Fruit fly (Drosophila melanogaster): ENCODE data around the gene Doc2.

Gene Doc2

DNA sequence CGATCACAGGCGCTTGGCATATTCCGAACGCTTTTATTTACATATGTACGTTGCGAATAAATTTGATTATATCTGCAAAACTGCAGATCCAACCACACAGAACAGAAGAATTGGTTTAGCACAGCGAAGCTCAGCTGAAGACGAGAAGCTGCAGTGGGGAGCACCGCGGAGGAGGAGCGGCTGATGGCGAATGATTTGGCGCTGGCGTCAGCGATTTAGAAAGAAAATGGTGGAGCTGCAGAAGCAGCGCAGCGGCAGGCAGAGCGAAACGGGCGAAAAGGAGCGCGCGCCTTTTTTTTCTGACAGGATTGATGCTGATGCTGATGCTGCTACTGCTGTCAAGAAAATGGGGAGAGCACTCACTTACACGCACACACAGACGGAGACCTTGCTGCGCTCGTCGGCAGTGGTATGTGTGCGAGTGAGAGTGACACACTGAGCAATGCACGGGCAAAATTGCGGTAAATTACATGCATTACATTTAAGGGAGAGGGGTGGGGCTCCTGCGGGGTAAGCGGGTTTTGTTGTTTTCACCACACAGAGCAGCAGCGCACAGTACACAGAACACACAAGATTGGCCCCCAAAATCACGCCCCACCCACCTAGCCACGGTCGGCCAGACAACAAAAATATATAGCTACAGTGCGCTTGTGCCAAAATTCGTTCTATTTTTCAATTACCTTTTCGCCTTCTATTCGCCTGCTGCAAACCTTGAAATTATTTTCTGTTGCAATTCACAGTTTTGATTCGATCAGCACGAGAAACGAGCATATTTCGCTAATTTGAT lies 22.0 kb downstream of the Doc2 start (continued):
- TF ChIP-seq acj6 (GFP tag; optimal IDR thresholded peaks at IDR 0.05) (no peak), salr (GFP tag; optimal IDR thresholded peaks at IDR 0.05) (no peak), Eip75B (GFP tag; optimal IDR thresholded peaks at IDR 0.05) (no peak), net (GFP tag; optimal IDR thresholded peaks at IDR 0.05) (peak; percentile 18), achi (GFP tag; optimal IDR thresholded peaks at IDR 0.05) (peak; percentile 52), Blimp-1 (GFP tag; optimal IDR thresholded peaks at IDR 0.05) (peak; percentile 91), CG8319 (GFP tag; optimal IDR thresholded peaks at IDR 0.05) (no peak), CG7368 (GFP tag; optimal IDR thresholded peaks at IDR 0.05) (no peak), CG6276 (GFP tag; optimal IDR thresholded peaks at IDR 0.05) (no peak), dsx (GFP tag; optimal IDR thresholded peaks at IDR 0.05; ENCODE audit: poor library complexity, severe bottlenecking) (peak; percentile 26), CG6792 (GFP tag; optimal IDR thresholded peaks at IDR 0.05) (no peak), ss (GFP tag; optimal IDR thresholded peaks at IDR 0.05) (peak in 1 of 2 experiments; percentile 21), CG32006 (GFP tag; optimal IDR thresholded peaks at IDR 0.05) (no peak), CG10631 (GFP tag; optimal IDR thresholded peaks at IDR 0.05) (no peak), esn (GFP tag; optimal IDR thresholded peaks at IDR 0.05) (no peak), fd59A (GFP tag; optimal IDR thresholded peaks at IDR 0.05) (no peak), Sox15 (GFP tag; optimal IDR thresholded peaks at IDR 0.05) (no peak), vri (GFP tag; optimal IDR thresholded peaks at IDR 0.05) (no peak), cyc (GFP tag; optimal IDR thresholded peaks at IDR 0.05) (no peak), CG8632 (GFP tag; optimal IDR thresholded peaks at IDR 0.05) (no peak), CG11762 (GFP tag; optimal IDR thresholded peaks at IDR 0.05; ENCODE audit: insufficient read depth) (no peak), Eip78C (GFP tag) (peak; percentile 32), Sox14 (GFP tag; optimal IDR thresholded peaks at IDR 0.05) (no peak), Gug (GFP tag; IDR thresholded peaks at IDR 0.05) (no peak)

DNA sequence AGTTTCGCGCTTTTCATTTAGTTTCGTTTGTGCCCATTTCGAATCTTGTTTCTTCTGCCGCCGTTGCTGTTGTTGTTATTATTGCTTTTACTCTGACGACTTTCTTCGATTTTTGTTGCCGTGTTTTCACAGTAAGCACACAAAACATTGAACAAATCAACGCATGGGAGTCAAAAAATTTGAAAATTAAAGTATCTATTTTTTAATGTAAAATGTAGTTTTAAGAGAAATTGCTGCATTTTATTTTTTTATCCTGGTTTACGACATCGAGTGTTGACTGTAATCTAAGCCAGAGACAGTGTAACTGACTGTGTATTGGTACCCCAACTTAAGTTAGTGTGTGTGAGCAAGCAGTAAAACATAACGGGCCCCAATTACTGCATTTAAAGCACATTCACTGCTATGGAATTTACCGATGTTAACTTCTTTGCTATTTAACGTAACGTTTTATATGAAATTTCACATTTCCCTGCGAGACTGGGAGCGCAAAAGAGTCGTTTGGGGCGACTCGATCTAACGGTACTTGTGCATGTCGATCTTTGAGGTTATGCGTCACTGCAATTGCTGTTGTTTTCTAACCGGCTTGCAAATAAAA lies 22.8 kb downstream of the Doc2 start:
- TF ChIP-seq fd59A (GFP tag; optimal IDR thresholded peaks at IDR 0.05) (peak; percentile 51), Smox (GFP tag; optimal IDR thresholded peaks at IDR 0.05) (no peak), Sox14 (GFP tag; optimal IDR thresholded peaks at IDR 0.05) (peak; percentile 87), Eip75B (GFP tag; optimal IDR thresholded peaks at IDR 0.05) (peak; percentile 89), CG6808 (GFP tag; optimal IDR thresholded peaks at IDR 0.05) (no peak), CG11294 (GFP tag; IDR thresholded peaks at IDR 0.05) (peak; percentile 82; the same call in 1 of the 2 replicates), fd85E (GFP tag; optimal IDR thresholded peaks at IDR 0.05) (peak; percentile 31), Eip93F (GFP tag; optimal IDR thresholded peaks at IDR 0.05) (peak; percentile 70), CG15336 (GFP tag; IDR thresholded peaks at IDR 0.05) (peak; percentile 95), Sox15 (GFP tag; optimal IDR thresholded peaks at IDR 0.05) (peak; percentile 66), Ets96B (tag; optimal IDR thresholded peaks at IDR 0.05) (peak; percentile 64), topi (GFP tag; optimal IDR thresholded peaks at IDR 0.05) (peak; percentile 88), Gug (GFP tag; IDR thresholded peaks at IDR 0.05) (peak; percentile 86), OdsH (GFP tag; optimal IDR thresholded peaks at IDR 0.05) (peak; percentile 90), pdm3 (GFP tag; optimal IDR thresholded peaks at IDR 0.05) (peak; percentile 91), Eip78C (GFP tag) (peak; percentile 97), lz (GFP tag; optimal IDR thresholded peaks at IDR 0.05) (peak; percentile 89), CG16779 (tag; optimal IDR thresholded peaks at IDR 0.05) (no peak), Ets21C (GFP tag; optimal IDR thresholded peaks at IDR 0.05) (peak; percentile 82), achi (GFP tag; optimal IDR thresholded peaks at IDR 0.05) (peak; percentile 87), Hr38 (GFP tag; optimal IDR thresholded peaks at IDR 0.05) (peak; percentile 75), acj6 (GFP tag; optimal IDR thresholded peaks at IDR 0.05) (peak; percentile 87), esn (GFP tag; optimal IDR thresholded peaks at IDR 0.05) (peak; percentile 92), CG6163 (GFP tag; IDR thresholded peaks at IDR 0.05) (peak; percentile 95), spab (GFP tag; optimal IDR thresholded peaks at IDR 0.05) (no peak), CG11902 (GFP tag; optimal IDR thresholded peaks at IDR 0.05) (peak; percentile 86), salr (GFP tag; optimal IDR thresholded peaks at IDR 0.05) (peak in 1 of 2 experiments; percentile 31), CG9139 (GFP tag; optimal IDR thresholded peaks at IDR 0.05) (no peak), Lpt (GFP tag; optimal IDR thresholded peaks at IDR 0.05) (peak; percentile 91), CG32006 (GFP tag; optimal IDR thresholded peaks at IDR 0.05) (peak; percentile 97), CG4318 (GFP tag; optimal IDR thresholded peaks at IDR 0.05) (peak; percentile 92), eg (GFP tag; IDR thresholded peaks at IDR 0.05) (peak; percentile 97), CG34406 (GFP tag; optimal IDR thresholded peaks at IDR 0.05) (peak; percentile 82), CG10631 (GFP tag; optimal IDR thresholded peaks at IDR 0.05) (no peak), CG8632 (GFP tag; optimal IDR thresholded peaks at IDR 0.05) (peak; percentile 82), CG8319 (GFP tag; optimal IDR thresholded peaks at IDR 0.05) (peak; percentile 74)

All from whole organism, prepupa.